Fruit fly (Drosophila melanogaster) whole organism, embryonic: ENCODE data around the gene mgr.
A peak's percentile ranks its signal among the peaks of the same experiment; 100 is the strongest.

Experiments
- Ada2b ChIP-seq: fragments of 200-800 bp; sonication (Bioruptor generic); IDR thresholded peaks from 2 replicates; pipeline ENCODE4 v1.3.6; 2022; ENCODE audit warnings: missing biosample characterization, missing genetic modification characterization
- Adf1 ChIP-seq: fragments of 200-800 bp; sonication (Bioruptor generic); IDR thresholded peaks from 2 replicates; pipeline ENCODE4 v1.3.6; 2022; ENCODE audit warnings: missing biosample characterization, missing genetic modification characterization
- Awh ChIP-seq: fragments of 200-800 bp; sonication (Bioruptor generic); IDR thresholded peaks from 2 replicates; pipeline ENCODE4, ENCODE4 v1.3.6; 2022; ENCODE audit warnings: missing biosample characterization, missing genetic modification characterization
- BtbVII ChIP-seq: fragments of 200-800 bp; sonication (Bioruptor generic); optimal IDR thresholded peaks from 3 replicates; lab custom pipeline; 2017; ENCODE audit warnings: missing biosample characterization, mild to moderate bottlenecking, missing genetic modification characterization
- CG10147 ChIP-seq: fragments of 200-800 bp; sonication (Bioruptor generic); optimal IDR thresholded peaks from 2 replicates; lab custom pipeline; 2019; ENCODE audit warnings: missing biosample characterization, mild to moderate bottlenecking, missing genetic modification characterization, moderate library complexity
- CG10274 ChIP-seq: fragments of 200-800 bp; sonication (Bioruptor generic); optimal IDR thresholded peaks from 3 replicates; lab custom pipeline; 2017; ENCODE audit warnings: missing biosample characterization, mild to moderate bottlenecking, missing genetic modification characterization
- CG11504 ChIP-seq: fragments of 200-800 bp; sonication (Bioruptor generic); optimal IDR thresholded peaks from 3 replicates; lab custom pipeline; 2019; ENCODE audit warnings: missing biosample characterization, mild to moderate bottlenecking, missing genetic modification characterization, moderate library complexity
- CG11695 ChIP-seq: fragments of 200-800 bp; sonication (Bioruptor generic); IDR thresholded peaks from 3 replicates; pipeline ENCODE4 v1.3.6; 2022; ENCODE audit warnings: missing biosample characterization, missing genetic modification characterization
- CG12104 ChIP-seq: fragments of 200-800 bp; sonication (Bioruptor generic); optimal IDR thresholded peaks from 3 replicates; lab custom pipeline; 2016; ENCODE audit warnings: missing biosample characterization, missing genetic modification characterization
- CG12391 ChIP-seq: fragments of 200-800 bp; sonication (Bioruptor generic); optimal IDR thresholded peaks from 3 replicates; lab custom pipeline; 2018; ENCODE audit warnings: missing biosample characterization, mild to moderate bottlenecking, missing genetic modification characterization, moderate library complexity
- CG14014 ChIP-seq: fragments of 200-800 bp; sonication (Bioruptor generic); IDR thresholded peaks from 2 replicates; pipeline ENCODE4 v1.3.6; 2022; ENCODE audit warnings: missing biosample characterization, missing genetic modification characterization
- CG14050 ChIP-seq: fragments of 200-800 bp; sonication (Bioruptor generic); IDR thresholded peaks from 3 replicates; pipeline ENCODE4 v1.3.6; 2022; ENCODE audit warnings: missing biosample characterization, missing genetic modification characterization
- CG17612 ChIP-seq: fragments of 200-800 bp; sonication (Bioruptor generic); IDR thresholded peaks from 2 replicates; pipeline ENCODE4 v1.3.6; 2022; ENCODE audit warnings: missing biosample characterization, missing genetic modification characterization
- CG18599 ChIP-seq: fragments of 200-800 bp; sonication (Bioruptor generic); optimal IDR thresholded peaks from 3 replicates; lab custom pipeline; 2017; ENCODE audit warnings: missing biosample characterization, missing genetic modification characterization, mild to moderate bottlenecking, moderate library complexity, missing genetic modification reagents
- CG2129 ChIP-seq: fragments of 200-800 bp; sonication (Bioruptor generic); IDR thresholded peaks from 2 replicates; pipeline ENCODE4 v1.3.6; 2022; ENCODE audit warnings: missing biosample characterization, missing genetic modification characterization; ENCODE audit not compliant: partially characterized antibody
- CG31441 ChIP-seq: fragments of 200-800 bp; sonication (Bioruptor generic); IDR thresholded peaks from 2 replicates; pipeline ENCODE4 v1.3.6; 2022; ENCODE audit warnings: missing biosample characterization, missing genetic modification characterization
- CG32767 ChIP-seq: fragments of 200-800 bp; sonication (Bioruptor generic); IDR thresholded peaks from 2 replicates; pipeline ENCODE4 v1.3.6; 2022; ENCODE audit warnings: missing biosample characterization, missing genetic modification characterization
- CG3726 ChIP-seq: fragments of 200-800 bp; sonication (Bioruptor generic); IDR thresholded peaks from 3 replicates; pipeline ENCODE4, ENCODE4 v1.3.6; 2022; ENCODE audit warnings: missing biosample characterization, missing genetic modification characterization
- CG4424 ChIP-seq: fragments of 200-800 bp; sonication (Bioruptor generic); optimal IDR thresholded peaks from 3 replicates; lab custom pipeline; 2016; ENCODE audit warnings: missing biosample characterization, missing genetic modification characterization
- CG7928 ChIP-seq: fragments of 200-800 bp; sonication (Bioruptor generic); optimal IDR thresholded peaks from 2 replicates; lab custom pipeline; 2017; ENCODE audit warnings: missing biosample characterization, mild to moderate bottlenecking, missing genetic modification characterization
- CG9215 ChIP-seq: fragments of 200-800 bp; sonication (Bioruptor generic); IDR thresholded peaks from 2 replicates; pipeline ENCODE4 v1.3.6; 2022; ENCODE audit warnings: missing biosample characterization, missing genetic modification characterization
- CG9817 ChIP-seq: fragments of 200-800 bp; sonication (Bioruptor generic); optimal IDR thresholded peaks from 2 replicates; lab custom pipeline; 2018; ENCODE audit warnings: missing biosample characterization, mild to moderate bottlenecking, missing genetic modification characterization, moderate library complexity
- CkIIα-i1 ChIP-seq: fragments of 200-800 bp; sonication (Bioruptor generic); IDR thresholded peaks from 2 replicates; pipeline ENCODE4 v1.3.6; 2022; ENCODE audit warnings: missing biosample characterization, missing genetic modification characterization
- Dek ChIP-seq: fragments of 200-800 bp; sonication (Bioruptor generic); optimal IDR thresholded peaks from 3 replicates; lab custom pipeline; 2019; ENCODE audit warnings: missing biosample characterization, mild to moderate bottlenecking, missing genetic modification characterization, moderate library complexity
- Dref ChIP-seq: fragments of 200-800 bp; sonication (Bioruptor generic); IDR thresholded peaks from 2 replicates; pipeline ENCODE4 v1.3.6; 2022; ENCODE audit warnings: missing biosample characterization, missing genetic modification characterization
- ERR ChIP-seq: fragments of 200-800 bp; sonication (Bioruptor generic); optimal IDR thresholded peaks from 2 replicates; lab custom pipeline; 2016; ENCODE audit warnings: missing biosample characterization, missing genetic modification characterization
- Fer2 ChIP-seq: fragments of 200-800 bp; sonication (Bioruptor generic); optimal IDR thresholded peaks from 2 replicates; lab custom pipeline; 2018; ENCODE audit warnings: missing biosample characterization, mild to moderate bottlenecking, missing genetic modification characterization, moderate library complexity
- HLHmδ ChIP-seq: fragments of 200-800 bp; sonication (Bioruptor generic); optimal IDR thresholded peaks from 2 replicates; lab custom pipeline; 2018; ENCODE audit warnings: missing biosample characterization, mild to moderate bottlenecking, missing genetic modification characterization, moderate library complexity
- Hmr ChIP-seq: fragments of 200-800 bp; sonication (Bioruptor generic); optimal IDR thresholded peaks from 3 replicates; lab custom pipeline; 2017; ENCODE audit warnings: mild to moderate bottlenecking, missing biosample characterization, missing genetic modification reagents, missing genetic modification characterization
- Kr ChIP-seq: fragments of 200-800 bp; sonication (Bioruptor generic); optimal IDR thresholded peaks from 2 replicates; lab custom pipeline; 2017; ENCODE audit warnings: missing biosample characterization, mild to moderate bottlenecking, missing genetic modification characterization
- MBD-R2 ChIP-seq: fragments of 200-800 bp; sonication (Bioruptor generic); IDR thresholded peaks from 2 replicates; pipeline ENCODE4 v1.3.6; 2022; ENCODE audit warnings: missing biosample characterization, missing genetic modification characterization
- PHDP ChIP-seq: fragments of 200-800 bp; sonication (Bioruptor generic); optimal IDR thresholded peaks from 3 replicates; lab custom pipeline; 2018; ENCODE audit warnings: missing biosample characterization, mild to moderate bottlenecking, missing genetic modification characterization, moderate library complexity
- abd-A ChIP-seq: fragments of 200-800 bp; sonication (Bioruptor generic); optimal IDR thresholded peaks from 3 replicates; lab custom pipeline; 2019; ENCODE audit warnings: missing biosample characterization, mild to moderate bottlenecking, missing genetic modification characterization, moderate library complexity
- amos ChIP-seq: fragments of 200-800 bp; sonication (Bioruptor generic); IDR thresholded peaks from 2 replicates; pipeline ENCODE4 v1.3.6; 2022; ENCODE audit warnings: missing biosample characterization, missing genetic modification characterization; ENCODE audit not compliant: partially characterized antibody
- dimm ChIP-seq: fragments of 200-800 bp; sonication (Bioruptor generic); IDR thresholded peaks from 2 replicates; pipeline ENCODE4 v1.3.6; 2022; ENCODE audit warnings: missing biosample characterization, missing genetic modification characterization
- ems ChIP-seq: fragments of 200-800 bp; sonication (Bioruptor generic); optimal IDR thresholded peaks from 3 replicates; lab custom pipeline; 2016; ENCODE audit warnings: missing biosample characterization, missing genetic modification characterization
- fd3F ChIP-seq: fragments of 200-800 bp; sonication (Bioruptor generic); optimal IDR thresholded peaks from 2 replicates; lab custom pipeline; 2018; ENCODE audit warnings: missing biosample characterization, mild to moderate bottlenecking, missing genetic modification characterization, moderate library complexity
- fru ChIP-seq: fragments of >200 bp; optimal IDR thresholded peaks from 2 replicates; lab custom pipeline; 2017
- gce ChIP-seq: fragments of 200-800 bp; sonication (Bioruptor generic); IDR thresholded peaks from 3 replicates; pipeline ENCODE4 v1.3.6; 2022; ENCODE audit warnings: missing biosample characterization, missing genetic modification characterization
- insv ChIP-seq, 2 experiments: fragments of 200-800 bp; sonication (Bioruptor generic); optimal IDR thresholded peaks; 3 replicates each; lab custom pipeline; 2016 to 2018; ENCODE audit warnings: missing biosample characterization in 2 of 2, missing genetic modification characterization in 2 of 2
- ken ChIP-seq: fragments of 200-800 bp; sonication (Bioruptor generic); IDR thresholded peaks from 3 replicates; pipeline ENCODE4 v1.3.6; 2022; ENCODE audit warnings: missing biosample characterization, missing genetic modification characterization
- lbe ChIP-seq: fragments of 200-800 bp; sonication (Bioruptor generic); optimal IDR thresholded peaks from 2 replicates; lab custom pipeline; 2016; ENCODE audit warnings: missing biosample characterization, mild to moderate bottlenecking, missing genetic modification characterization
- lov ChIP-seq, 2 experiments: fragments of 200-800 bp in 1 of 2; fragments of >200 bp in 1 of 2; sonication (Bioruptor generic) in 1 of 2; IDR thresholded peaks in 1 of 2; optimal IDR thresholded peaks in 1 of 2; 2 replicates in 1 of 2; 3 replicates in 1 of 2; pipeline versions ENCODE4 v1.3.6 to Lab custom; 2017 to 2022; ENCODE audit warnings: missing biosample characterization in 1 of 2, missing genetic modification characterization in 1 of 2
- nerfin-2 ChIP-seq: fragments of 200-800 bp; sonication (Bioruptor generic); IDR thresholded peaks from 2 replicates; pipeline ENCODE4 v1.3.6; 2022; ENCODE audit warnings: missing biosample characterization, missing genetic modification characterization; ENCODE audit not compliant: partially characterized antibody
- odd ChIP-seq: fragments of 200-800 bp; sonication (Bioruptor generic); optimal IDR thresholded peaks from 2 replicates; lab custom pipeline; 2017; ENCODE audit warnings: missing biosample characterization, mild to moderate bottlenecking, missing genetic modification characterization
- pho ChIP-seq: fragments of 200-800 bp; sonication (Bioruptor generic); optimal IDR thresholded peaks from 2 replicates; lab custom pipeline; 2016; ENCODE audit warnings: missing biosample characterization, missing genetic modification characterization
- seq ChIP-seq: fragments of 200-800 bp; sonication (Bioruptor generic); IDR thresholded peaks from 2 replicates; pipeline ENCODE4 v1.3.6; 2022; ENCODE audit warnings: missing biosample characterization, missing genetic modification characterization
- sr ChIP-seq: fragments of 200-800 bp; sonication (Bioruptor generic); IDR thresholded peaks from 3 replicates; pipeline ENCODE4 v1.3.6; 2022; ENCODE audit warnings: missing biosample characterization, missing genetic modification characterization
- ttk ChIP-seq: fragments of 200-800 bp; sonication (Bioruptor generic); IDR thresholded peaks from 2 replicates; pipeline ENCODE4 v2.1.2; 2022; ENCODE audit warnings: missing biosample characterization, missing genetic modification characterization
- z ChIP-seq: fragments of 200-800 bp; sonication (Bioruptor generic); IDR thresholded peaks from 3 replicates; pipeline ENCODE4 v1.3.6; 2022; ENCODE audit warnings: missing biosample characterization, missing genetic modification characterization

The mgr gene

DNA sequence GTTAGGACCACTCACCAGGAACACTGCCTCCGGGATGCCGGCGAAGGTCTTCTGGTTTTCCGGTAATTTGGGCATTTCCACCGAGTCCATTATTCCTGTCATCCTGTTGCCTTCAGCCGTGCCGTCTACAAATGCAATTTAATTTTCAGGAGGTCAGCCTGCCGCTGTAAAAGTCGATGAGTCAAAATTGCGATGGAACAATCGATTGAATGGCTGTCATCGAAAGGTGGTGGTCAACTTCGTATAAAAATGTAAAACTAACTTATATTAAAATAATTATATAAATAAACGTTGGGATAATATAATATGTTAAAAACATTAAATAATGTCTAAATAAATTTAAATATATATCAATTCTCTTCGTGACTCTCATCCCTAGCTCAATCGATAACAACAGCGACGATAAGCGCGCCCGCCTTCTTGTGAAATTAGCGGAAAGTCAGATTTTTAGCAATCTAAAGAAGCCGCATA, at the start of gene mgr, which contains the start of gene Irbp (continued):
- peak; percentile 91 for TF ChIP-seq CG11504
- TF ChIP-seq CG12104 (GFP tag; lab: Kevin White, UChicago) = peak; percentile 89
- TF ChIP-seq BtbVII (GFP tag; lab: Kevin White, UChicago) = peak; percentile 82
- peak; percentile 87 for TF ChIP-seq CG32767 (GFP tag; lab: Robert Waterston, UW)
- peak; percentile 69 for TF ChIP-seq nerfin-2 (GFP tag; lab: Robert Waterston, UW)
- TF ChIP-seq Dek (tag; lab: Kevin White, UChicago) = peak; percentile 90
- TF ChIP-seq CG10147 = peak; percentile 92
- TF ChIP-seq dimm = peak; percentile 84
- peak in 1 of 2 experiments; percentile 48 for TF ChIP-seq insv (GFP tag; optimal IDR thresholded peaks at IDR 0.05; lab: Kevin White, UChicago)
- no peak for TF ChIP-seq CkIIα-i1 (GFP tag; lab: Robert Waterston, UW)
- peak; percentile 71 for TF ChIP-seq CG7928 (GFP tag; lab: Kevin White, UChicago)
- peak; percentile 93 for TF ChIP-seq ttk (GFP tag; lab: Robert Waterston, UW)
- peak; percentile 85 for TF ChIP-seq CG3726 (GFP tag; lab: Robert Waterston, UW)
- TF ChIP-seq ken (GFP tag; lab: Robert Waterston, UW) = peak; percentile 86
- TF ChIP-seq Adf1 (GFP tag; lab: Robert Waterston, UW) = peak; percentile 76; the same call in 1 of the 2 replicates
- TF ChIP-seq z (GFP tag; lab: Robert Waterston, UW) = no peak
- peak; percentile 13; the same call in 1 of the 3 replicates for TF ChIP-seq sr
- TF ChIP-seq PHDP (tag; lab: Kevin White, UChicago) = peak; percentile 94
- TF ChIP-seq Ada2b = peak; percentile 96
- no peak for TF ChIP-seq lbe (GFP tag; lab: Kevin White, UChicago)
- TF ChIP-seq CG4424 (GFP tag; lab: Kevin White, UChicago) = peak; percentile 90
- TF ChIP-seq Kr (GFP tag; lab: Kevin White, UChicago) = no peak
- peak; percentile 83 for TF ChIP-seq Fer2 (tag; lab: Kevin White, UChicago)
- peak; percentile 97 for TF ChIP-seq CG12391
- TF ChIP-seq abd-A = no peak
- peak; percentile 91 for TF ChIP-seq CG11695
- TF ChIP-seq HLHmδ (GFP tag; lab: Kevin White, UChicago) = no peak
- TF ChIP-seq CG31441 (GFP tag; lab: Robert Waterston, UW) = peak; percentile 97
- peak; percentile 78; the same call in 1 of the 2 replicates for TF ChIP-seq CG17612 (GFP tag; lab: Robert Waterston, UW)
- TF ChIP-seq odd (GFP tag; lab: Kevin White, UChicago) = peak; percentile 81
- peak; percentile 94 for TF ChIP-seq CG18599
- TF ChIP-seq CG14050 = peak; percentile 90
- peak; percentile 50 for TF ChIP-seq pho (GFP tag; lab: Kevin White, UChicago)
- TF ChIP-seq ERR (GFP tag; lab: Kevin White, UChicago) = no peak
- TF ChIP-seq lov (optimal IDR thresholded peaks at IDR 0.05; lab: Kevin White, UChicago) = no peak
- TF ChIP-seq lov (GFP tag; IDR thresholded peaks at IDR 0.05; lab: Robert Waterston, UW) = peak; percentile 64; the same call in 1 of the 3 replicates
- TF ChIP-seq CG14014 (GFP tag; lab: Robert Waterston, UW) = peak; percentile 92
- TF ChIP-seq CG10274 (GFP tag; lab: Kevin White, UChicago) = no peak
- TF ChIP-seq gce (GFP tag; lab: Robert Waterston, UW) = peak; percentile 88
- TF ChIP-seq MBD-R2 (GFP tag; lab: Robert Waterston, UW) = peak; percentile 97
- TF ChIP-seq fru (lab: Kevin White, UChicago) = no peak
- peak; percentile 93 for TF ChIP-seq CG9215 (GFP tag; lab: Robert Waterston, UW)
- TF ChIP-seq CG9817 (tag; lab: Kevin White, UChicago) = peak; percentile 92
- TF ChIP-seq Awh (GFP tag; lab: Robert Waterston, UW) = peak; percentile 91
- TF ChIP-seq fd3F (GFP tag; lab: Kevin White, UChicago) = peak; percentile 90
- peak; percentile 54 for TF ChIP-seq ems (GFP tag; lab: Kevin White, UChicago)
- TF ChIP-seq Hmr (GFP tag; lab: Kevin White, UChicago) = peak; percentile 93
- peak; percentile 79 for TF ChIP-seq CG2129 (GFP tag; lab: Robert Waterston, UW)
- peak; percentile 93 for TF ChIP-seq seq (GFP tag; lab: Robert Waterston, UW)
- TF ChIP-seq amos (GFP tag; lab: Robert Waterston, UW) = peak; percentile 74
- peak; percentile 77 for TF ChIP-seq Dref
